Worm (Caenorhabditis elegans): ENCODE results near the gene srh-34.

Gene srh-34

DNA sequence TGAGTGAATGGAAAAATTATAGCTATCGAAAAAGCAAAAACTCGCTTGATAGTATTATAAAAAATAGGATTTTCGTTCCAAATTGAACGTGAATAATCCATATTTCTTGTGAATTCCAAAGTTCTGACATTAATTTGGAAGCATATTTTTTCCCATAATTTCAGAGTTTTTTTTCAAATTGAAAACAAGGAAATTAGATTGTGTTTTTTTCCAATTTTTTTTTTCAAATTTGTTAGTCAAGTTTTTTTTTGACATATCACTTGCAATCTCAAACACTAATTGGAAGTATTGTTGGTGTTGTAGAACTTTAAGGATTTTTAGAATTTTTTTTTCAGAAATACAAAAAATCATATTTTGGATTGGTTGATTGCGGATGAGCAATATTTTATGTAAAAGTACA is at the start of gene srh-34:
TSS of gene srh-34 (minus strand) at position 101 of the 400 bp plus-strand sequence.
- TF ChIP-seq ham-2 (GFP tag; optimal IDR thresholded peaks at IDR 0.05) (no peak), mep-1 (tag; optimal IDR thresholded peaks at IDR 0.05) (no peak), flh-1 (GFP tag; optimal IDR thresholded peaks at IDR 0.05) (no peak), zip-8 (tag; optimal IDR thresholded peaks at IDR 0.05) (no peak), unc-120 (tag; optimal IDR thresholded peaks at IDR 0.05; ENCODE audit: poor library complexity, severe bottlenecking) (no peak), elt-3 (tag; optimal IDR thresholded peaks at IDR 0.05) (no peak), tbx-8 (GFP tag; optimal IDR thresholded peaks at IDR 0.05) (no peak), lsy-2 (tag; optimal IDR thresholded peaks at IDR 0.05) (no peak), hlh-1 (tag; optimal IDR thresholded peaks at IDR 0.05) (no peak), sptf-1 (tag; optimal IDR thresholded peaks at IDR 0.05) (no peak), snpc-4 (tag; optimal IDR thresholded peaks at IDR 0.05) (no peak), unc-62 (GFP tag; optimal IDR thresholded peaks at IDR 0.05) (no peak), mab-5 (tag; optimal IDR thresholded peaks at IDR 0.05) (no peak), nhr-12 (tag; optimal IDR thresholded peaks at IDR 0.05) (no peak), nhr-237 (tag; optimal IDR thresholded peaks at IDR 0.05) (no peak), M03D4.4 (tag; optimal IDR thresholded peaks at IDR 0.05) (no peak), nhr-76 (tag; optimal IDR thresholded peaks at IDR 0.05) (no peak), cnd-1 (tag; optimal IDR thresholded peaks at IDR 0.05) (no peak), elt-1 (tag; optimal IDR thresholded peaks at IDR 0.05; ENCODE audit: borderline replicate concordance, insufficient read depth) (no peak), lin-32 (GFP tag; optimal IDR thresholded peaks at IDR 0.05) (no peak)

DNA sequence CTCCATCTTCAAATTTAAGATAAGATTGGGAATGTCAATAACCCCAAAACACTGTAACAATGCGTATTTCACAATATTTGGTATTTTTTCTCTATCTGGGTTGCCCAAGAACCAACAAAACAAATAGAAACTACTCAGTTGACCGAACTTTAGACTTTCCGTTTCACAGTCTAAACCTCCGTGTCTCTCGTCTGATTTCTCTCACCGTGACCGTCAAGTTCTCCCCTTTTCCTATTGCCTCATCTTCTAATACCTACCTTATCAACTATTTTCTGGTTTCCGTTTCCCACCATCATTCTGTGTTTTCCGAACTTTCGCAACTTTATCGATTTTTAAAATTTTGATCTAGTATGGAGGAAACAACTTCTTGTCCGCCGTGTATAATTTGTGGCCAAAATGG is 47.8 kb upstream of the srh-34 start, which contains the start of gene nhr-131:
TSS of gene nhr-131 (plus strand) at position 87 of the 400 bp plus-strand sequence.
- TF ChIP-seq nhr-237 (tag; optimal IDR thresholded peaks at IDR 0.05), result no peak
- TF ChIP-seq pha-4 (tag; optimal IDR thresholded peaks at IDR 0.05), result no peak
- TF ChIP-seq sem-2 (GFP tag; optimal IDR thresholded peaks at IDR 0.05), result no peak
- no peak for TF ChIP-seq nhr-2 (tag; optimal IDR thresholded peaks at IDR 0.05)
- TF ChIP-seq flh-1 (GFP tag; optimal IDR thresholded peaks at IDR 0.05), result no peak
- TF ChIP-seq zip-8 (tag; optimal IDR thresholded peaks at IDR 0.05), result no peak
- TF ChIP-seq tbx-8 (GFP tag; optimal IDR thresholded peaks at IDR 0.05), result no peak
- TF ChIP-seq mab-5 (tag; optimal IDR thresholded peaks at IDR 0.05), result no peak
- no peak for TF ChIP-seq ceh-39 (tag; optimal IDR thresholded peaks at IDR 0.05)
- no peak for TF ChIP-seq ceh-43 (GFP tag; optimal IDR thresholded peaks at IDR 0.05)
- no peak for TF ChIP-seq mep-1 (tag; optimal IDR thresholded peaks at IDR 0.05)
- TF ChIP-seq cnd-1 (tag; optimal IDR thresholded peaks at IDR 0.05), result no peak
- TF ChIP-seq unc-39 (tag; optimal IDR thresholded peaks at IDR 0.05), result no peak
- TF ChIP-seq ceh-83 (GFP tag; optimal IDR thresholded peaks at IDR 0.05), result no peak

DNA sequence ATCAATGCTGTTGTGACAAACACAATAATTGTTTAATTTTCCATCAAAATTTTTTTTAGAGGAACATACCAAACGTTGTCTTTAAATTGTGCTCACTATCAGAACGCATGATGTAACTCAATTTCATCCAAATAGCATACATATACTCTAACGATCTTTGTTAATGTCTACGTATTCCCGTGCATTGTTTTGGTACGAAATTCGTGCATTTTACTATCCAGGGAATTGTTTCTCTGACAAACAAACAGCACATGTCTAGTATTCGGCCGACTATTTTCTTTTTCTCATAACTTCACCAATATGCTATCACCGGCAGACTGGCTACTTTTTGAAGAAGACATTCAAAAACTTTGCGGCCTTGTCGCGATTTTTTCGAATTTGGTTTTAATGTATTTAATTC is 45.0 kb upstream of the srh-34 start, which contains the start of gene str-196:
TSS of gene str-196 (plus strand) at position 301 of the 400 bp plus-strand sequence.
- TF ChIP-seq pha-4 (tag; optimal IDR thresholded peaks at IDR 0.05) (no peak), cnd-1 (tag; optimal IDR thresholded peaks at IDR 0.05) (no peak), flh-1 (GFP tag; optimal IDR thresholded peaks at IDR 0.05) (no peak), ham-2 (GFP tag; optimal IDR thresholded peaks at IDR 0.05) (no peak), ceh-43 (GFP tag; optimal IDR thresholded peaks at IDR 0.05) (no peak), mep-1 (tag; optimal IDR thresholded peaks at IDR 0.05) (no peak), drap-1 (GFP tag; optimal IDR thresholded peaks at IDR 0.05) (no peak), ceh-39 (tag; optimal IDR thresholded peaks at IDR 0.05) (no peak), nhr-12 (tag; optimal IDR thresholded peaks at IDR 0.05) (no peak), unc-39 (tag; optimal IDR thresholded peaks at IDR 0.05) (no peak), M03D4.4 (tag; optimal IDR thresholded peaks at IDR 0.05) (no peak), zip-8 (tag; optimal IDR thresholded peaks at IDR 0.05) (no peak), mls-2 (tag; optimal IDR thresholded peaks at IDR 0.05) (no peak), nhr-76 (tag; optimal IDR thresholded peaks at IDR 0.05) (no peak)

DNA sequence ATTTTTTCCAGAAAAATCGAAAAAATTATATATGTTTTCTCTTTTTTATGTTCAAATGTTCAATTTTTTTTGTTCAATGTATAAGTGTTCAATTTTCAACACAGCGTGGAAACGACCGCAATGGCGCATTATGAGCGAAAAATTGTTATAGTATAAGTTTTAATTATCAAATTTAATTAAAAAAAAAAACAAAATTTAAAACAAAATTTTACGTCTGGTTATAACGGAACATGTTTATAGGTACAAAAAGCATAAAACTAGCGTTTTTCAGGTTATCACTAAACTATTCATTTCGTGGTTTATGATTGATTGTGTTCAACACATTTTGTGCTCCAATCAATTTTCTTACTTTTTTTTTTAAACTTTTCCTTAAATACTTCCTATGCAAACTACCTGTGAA is 42.8 kb upstream of the srh-34 start, which contains the start of gene nhr-106:
TSS of gene nhr-106 (plus strand) at position 301 of the 400 bp plus-strand sequence.
- TF ChIP-seq ces-1 (GFP tag; optimal IDR thresholded peaks at IDR 0.05) (no peak), ham-2 (GFP tag; optimal IDR thresholded peaks at IDR 0.05) (no peak), ceh-43 (GFP tag; optimal IDR thresholded peaks at IDR 0.05) (no peak)

DNA sequence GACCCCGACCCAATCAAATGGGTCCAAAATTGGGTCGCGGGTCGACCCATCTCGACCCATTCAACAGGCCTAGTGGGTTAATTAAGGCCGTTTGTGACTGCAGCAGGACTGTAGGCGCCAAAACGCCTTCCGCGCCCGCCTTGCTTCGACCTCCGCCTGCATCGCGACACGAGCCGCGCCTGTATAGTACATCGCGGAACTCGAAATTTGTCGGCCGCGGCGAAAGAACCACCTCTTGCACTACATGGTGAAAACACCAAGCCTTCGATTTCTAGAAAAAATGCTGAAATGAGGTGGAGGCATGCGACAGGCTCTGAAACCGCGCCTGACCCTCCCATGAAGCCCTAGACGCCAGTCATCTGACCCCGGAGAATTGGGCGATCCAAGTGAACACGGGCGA is 41.5 kb upstream of the srh-34 start:
- TF ChIP-seq mep-1 (tag; optimal IDR thresholded peaks at IDR 0.05) (no peak), nhr-12 (tag; optimal IDR thresholded peaks at IDR 0.05) (no peak), tbx-8 (GFP tag; optimal IDR thresholded peaks at IDR 0.05) (no peak), lin-32 (GFP tag; optimal IDR thresholded peaks at IDR 0.05) (no peak), ceh-83 (GFP tag; optimal IDR thresholded peaks at IDR 0.05) (no peak), ces-1 (GFP tag; optimal IDR thresholded peaks at IDR 0.05) (no peak), sptf-1 (tag; optimal IDR thresholded peaks at IDR 0.05) (no peak), bed-3 (GFP tag; optimal IDR thresholded peaks at IDR 0.05) (no peak), ceh-39 (tag; optimal IDR thresholded peaks at IDR 0.05) (no peak), hlh-1 (tag; optimal IDR thresholded peaks at IDR 0.05) (no peak), nhr-76 (tag; optimal IDR thresholded peaks at IDR 0.05) (no peak), ceh-43 (GFP tag; optimal IDR thresholded peaks at IDR 0.05) (no peak), mab-5 (tag; optimal IDR thresholded peaks at IDR 0.05) (no peak), snpc-4 (tag; optimal IDR thresholded peaks at IDR 0.05) (no peak), nhr-2 (tag; optimal IDR thresholded peaks at IDR 0.05) (no peak)

Data from whole organism, mixed stage, embryonic.